Worm (Caenorhabditis elegans): ENCODE measurements around the gene F18G5.1.

F18G5.1 gene

ce11 chrX:9296591-9296990, 36.9 kb downstream of the F18G5.1 start, which contains the start of gene gly-13 (continued):
- TF ChIP-seq nhr-12 (tag; optimal IDR thresholded peaks at IDR 0.05) = no peak
- TF ChIP-seq lin-39 (tag; optimal IDR thresholded peaks at IDR 0.05) = no peak
- TF ChIP-seq ztf-4 (tag; optimal IDR thresholded peaks at IDR 0.05) = no peak
- TF ChIP-seq ets-5 (GFP tag; IDR thresholded peaks at IDR 0.05) = no peak
- TF ChIP-seq ceh-88 (GFP tag; IDR thresholded peaks at IDR 0.05) = no peak
- TF ChIP-seq lin-35 (GFP tag; optimal IDR thresholded peaks at IDR 0.05) = peak in 1 of 2 experiments; percentile 33
- no peak for TF ChIP-seq mep-1 (tag; optimal IDR thresholded peaks at IDR 0.05)
- TF ChIP-seq pag-3 (tag; optimal IDR thresholded peaks at IDR 0.05; ENCODE audit: borderline replicate concordance, insufficient read depth) = no peak
- TF ChIP-seq nhr-237 (tag; optimal IDR thresholded peaks at IDR 0.05) = no peak
- TF ChIP-seq nhr-47 (tag; optimal IDR thresholded peaks at IDR 0.05) = peak; percentile 32
- TF ChIP-seq ces-1 (GFP tag; optimal IDR thresholded peaks at IDR 0.05) = no peak
- TF ChIP-seq efl-3 (GFP tag; optimal IDR thresholded peaks at IDR 0.05) = no peak
- TF ChIP-seq unc-86 (tag; optimal IDR thresholded peaks at IDR 0.05) = no peak
- TF ChIP-seq jun-1 (tag; optimal IDR thresholded peaks at IDR 0.05) = no peak
- no peak for TF ChIP-seq fkh-4 (tag; optimal IDR thresholded peaks at IDR 0.05; ENCODE audit: borderline replicate concordance)
- TF ChIP-seq mab-9 (GFP tag; IDR thresholded peaks at IDR 0.05) = no peak
- no peak for TF ChIP-seq lin-13 (GFP tag; optimal IDR thresholded peaks at IDR 0.05)
- TF ChIP-seq zag-1 (tag; optimal IDR thresholded peaks at IDR 0.05) = no peak
- TF ChIP-seq mdl-1 (tag; optimal IDR thresholded peaks at IDR 0.05) = peak in 1 of 2 experiments; percentile 49
- no peak for TF ChIP-seq mef-2 (tag; optimal IDR thresholded peaks at IDR 0.05)
- TF ChIP-seq hpl-2 (GFP tag; optimal IDR thresholded peaks at IDR 0.05) = no peak
- TF ChIP-seq ztf-11 (tag; optimal IDR thresholded peaks at IDR 0.05) = no peak
- peak; percentile 33 for TF ChIP-seq swsn-7 (tag; optimal IDR thresholded peaks at IDR 0.05)
- TF ChIP-seq aly-2 (tag; optimal IDR thresholded peaks at IDR 0.05) = no peak
- TF ChIP-seq lin-14 (GFP tag; optimal IDR thresholded peaks at IDR 0.05) = peak; percentile 31
- TF ChIP-seq sup-37 (GFP tag; optimal IDR thresholded peaks at IDR 0.05) = no peak
- TF ChIP-seq ceh-63 (GFP tag; optimal IDR thresholded peaks at IDR 0.05) = no peak
- no peak for TF ChIP-seq unc-30 (tag; optimal IDR thresholded peaks at IDR 0.05)
- no peak for TF ChIP-seq lin-15B (tag; optimal IDR thresholded peaks at IDR 0.05)
- TF ChIP-seq nhr-11 (tag; optimal IDR thresholded peaks at IDR 0.05) = no peak
- TF ChIP-seq elt-2 (tag; optimal IDR thresholded peaks at IDR 0.05) = no peak

- TF ChIP-seq ets-5 (GFP tag; IDR thresholded peaks at IDR 0.05) (no peak), Y116A8C.19 (tag; optimal IDR thresholded peaks at IDR 0.05; ENCODE audit: borderline replicate concordance) (no peak), tlp-1 (tag; optimal IDR thresholded peaks at IDR 0.05) (no peak), nhr-11 (tag; optimal IDR thresholded peaks at IDR 0.05) (no peak), mef-2 (tag; optimal IDR thresholded peaks at IDR 0.05) (no peak), snpc-4 (tag; optimal IDR thresholded peaks at IDR 0.05) (no peak), nhr-85 (tag) (peak; percentile 77), C16A3.4 (tag; optimal IDR thresholded peaks at IDR 0.05) (no peak), fkh-8 (tag; optimal IDR thresholded peaks at IDR 0.05) (no peak), blmp-1 (tag; optimal IDR thresholded peaks at IDR 0.05) (no peak), xbp-1 (tag; optimal IDR thresholded peaks at IDR 0.05) (no peak), lin-14 (GFP tag; optimal IDR thresholded peaks at IDR 0.05) (peak; percentile 5), nhr-28 (tag; optimal IDR thresholded peaks at IDR 0.05) (no peak), dsc-1 (tag; optimal IDR thresholded peaks at IDR 0.05) (no peak), ceh-8 (GFP tag; optimal IDR thresholded peaks at IDR 0.05) (no peak), nhr-19 (GFP tag; conservative IDR thresholded peaks at IDR 0.05) (no peak), efl-1 (optimal IDR thresholded peaks at IDR 0.05) (no peak), efl-1 (GFP tag; optimal IDR thresholded peaks at IDR 0.05 in 1 of 2) (peak in 1 of 2 experiments; percentile 36), nhr-47 (tag; optimal IDR thresholded peaks at IDR 0.05) (no peak), lin-13 (GFP tag; optimal IDR thresholded peaks at IDR 0.05) (no peak), jun-1 (tag; optimal IDR thresholded peaks at IDR 0.05) (no peak), tbx-2 (tag; optimal IDR thresholded peaks at IDR 0.05) (no peak)
Observed at ce11 chrX:9297834-9298233, 38.2 kb downstream of the F18G5.1 start, which contains the start of gene B0416.7. TSS of gene B0416.7 (minus strand) at chrX:9297934.

All from whole organism, L1 larva.